Fruit fly (Drosophila melanogaster) whole organism, embryonic: ENCODE measurements around the gene CG32388.

Experiments used
- Antp ChIP-seq: fragments of 200-800 bp; sonication (Bioruptor generic); optimal IDR thresholded peaks from 3 replicates; lab custom pipeline; 2016; ENCODE audit warnings: missing biosample characterization, missing genetic modification characterization
- Bdp1 ChIP-seq: fragments of 200-800 bp; sonication (Bioruptor generic); optimal IDR thresholded peaks from 3 replicates; lab custom pipeline; 2016; ENCODE audit warnings: missing biosample characterization, missing genetic modification characterization
- BtbVII ChIP-seq: fragments of 200-800 bp; sonication (Bioruptor generic); optimal IDR thresholded peaks from 3 replicates; lab custom pipeline; 2017; ENCODE audit warnings: missing biosample characterization, mild to moderate bottlenecking, missing genetic modification characterization
- CG10209 ChIP-seq: fragments of 200-800 bp; sonication (Bioruptor generic); optimal IDR thresholded peaks from 3 replicates; lab custom pipeline; 2017; ENCODE audit warnings: missing biosample characterization, mild to moderate bottlenecking, missing genetic modification characterization, missing genetic modification reagents
- CG11085 ChIP-seq: fragments of 200-800 bp; sonication (Bioruptor generic); IDR thresholded peaks from 2 replicates; pipeline ENCODE4 v1.3.6; 2022; ENCODE audit warnings: missing biosample characterization, missing genetic modification characterization
- CG11696 ChIP-seq: fragments of 200-800 bp; sonication (Bioruptor generic); IDR thresholded peaks from 2 replicates; pipeline ENCODE4 v1.3.6; 2022; ENCODE audit warnings: missing biosample characterization, missing genetic modification characterization
- CG12219 ChIP-seq: fragments of 200-800 bp; sonication (Bioruptor generic); optimal IDR thresholded peaks from 3 replicates; lab custom pipeline; 2018; ENCODE audit warnings: missing biosample characterization, mild to moderate bottlenecking, missing genetic modification characterization
- CG12769 ChIP-seq: fragments of 200-800 bp; sonication (Bioruptor generic); optimal IDR thresholded peaks from 2 replicates; lab custom pipeline; 2019; ENCODE audit warnings: missing biosample characterization, mild to moderate bottlenecking, missing genetic modification characterization, moderate library complexity
- CG13287 ChIP-seq: fragments of 200-800 bp; sonication (Bioruptor generic); IDR thresholded peaks from 2 replicates; pipeline ENCODE4 v1.3.6; 2022; ENCODE audit warnings: missing biosample characterization, missing genetic modification characterization; ENCODE audit not compliant: partially characterized antibody
- CG13424 ChIP-seq: fragments of 200-800 bp; sonication (Bioruptor generic); optimal IDR thresholded peaks from 2 replicates; lab custom pipeline; 2019; ENCODE audit warnings: missing biosample characterization, mild to moderate bottlenecking, missing genetic modification characterization, moderate library complexity
- CG14050 ChIP-seq: fragments of 200-800 bp; sonication (Bioruptor generic); IDR thresholded peaks from 3 replicates; pipeline ENCODE4 v1.3.6; 2022; ENCODE audit warnings: missing biosample characterization, missing genetic modification characterization
- CG16863 ChIP-seq: fragments of 200-800 bp; sonication (Bioruptor generic); optimal IDR thresholded peaks from 3 replicates; lab custom pipeline; 2016; ENCODE audit warnings: missing biosample characterization, missing genetic modification characterization
- CG17829 ChIP-seq: fragments of 200-800 bp; optimal IDR thresholded peaks from 2 replicates; lab custom pipeline; 2019; ENCODE audit warnings: missing biosample characterization, mild to moderate bottlenecking, missing genetic modification characterization, moderate library complexity
- CG18011 ChIP-seq: fragments of 200-800 bp; sonication (Bioruptor generic); optimal IDR thresholded peaks from 2 replicates; lab custom pipeline; 2017; ENCODE audit warnings: missing biosample characterization, missing genetic modification characterization, mild to moderate bottlenecking, moderate library complexity, missing genotype
- CG18262 ChIP-seq: fragments of 200-800 bp; optimal IDR thresholded peaks from 3 replicates; lab custom pipeline; 2019; ENCODE audit warnings: missing biosample characterization, mild to moderate bottlenecking, missing genetic modification characterization, moderate library complexity
- CG32767 ChIP-seq: fragments of 200-800 bp; sonication (Bioruptor generic); IDR thresholded peaks from 2 replicates; pipeline ENCODE4 v1.3.6; 2022; ENCODE audit warnings: missing biosample characterization, missing genetic modification characterization
- CG33557 ChIP-seq: fragments of 200-800 bp; sonication (Bioruptor generic); optimal IDR thresholded peaks from 2 replicates; lab custom pipeline; 2019; ENCODE audit warnings: missing biosample characterization, mild to moderate bottlenecking, missing genetic modification characterization, moderate library complexity
- CG3726 ChIP-seq: fragments of 200-800 bp; sonication (Bioruptor generic); IDR thresholded peaks from 3 replicates; pipeline ENCODE4, ENCODE4 v1.3.6; 2022; ENCODE audit warnings: missing biosample characterization, missing genetic modification characterization
- CG6272 ChIP-seq: fragments of 200-800 bp; sonication (Bioruptor generic); IDR thresholded peaks from 2 replicates; pipeline ENCODE4 v1.3.6; 2022; ENCODE audit warnings: missing biosample characterization, missing genetic modification characterization
- CG8388 ChIP-seq: fragments of 200-800 bp; sonication (Bioruptor generic); optimal IDR thresholded peaks from 2 replicates; lab custom pipeline; 2019; ENCODE audit warnings: missing biosample characterization, mild to moderate bottlenecking, missing genetic modification characterization, moderate library complexity
- CG9932 ChIP-seq: fragments of 200-800 bp; sonication (Bioruptor generic); IDR thresholded peaks from 2 replicates; pipeline ENCODE4 v1.3.6; 2022; ENCODE audit warnings: missing biosample characterization, missing genetic modification characterization
- Dp ChIP-seq: fragments of 200-800 bp; sonication (Bioruptor generic); optimal IDR thresholded peaks from 2 replicates; lab custom pipeline; 2018; ENCODE audit warnings: missing biosample characterization, mild to moderate bottlenecking, missing genetic modification characterization, moderate library complexity
- Fer1 ChIP-seq: fragments of 200-800 bp; sonication (Bioruptor generic); optimal IDR thresholded peaks from 2 replicates; lab custom pipeline; 2017; ENCODE audit warnings: missing biosample characterization, mild to moderate bottlenecking, missing genetic modification characterization
- H15 ChIP-seq: fragments of 200-800 bp; sonication (Bioruptor generic); IDR thresholded peaks from 3 replicates; pipeline ENCODE4 v1.3.6; 2022; ENCODE audit warnings: missing biosample characterization, missing genetic modification characterization
- Hr51 ChIP-seq, 2 experiments: fragments of 200-800 bp; sonication (Bioruptor generic); optimal IDR thresholded peaks; 2 replicates in 1 of 2; 3 replicates in 1 of 2; lab custom pipeline; 2016 to 2018; ENCODE audit warnings: missing biosample characterization in 2 of 2, missing genetic modification characterization in 2 of 2, mild to moderate bottlenecking in 1 of 2, moderate library complexity in 1 of 2
- NfI ChIP-seq: fragments of 200-800 bp; sonication (Bioruptor generic); optimal IDR thresholded peaks from 3 replicates; lab custom pipeline; 2018; ENCODE audit warnings: missing biosample characterization, mild to moderate bottlenecking, missing genetic modification characterization, moderate library complexity
- Sin3A ChIP-seq: fragments of >200 bp; optimal IDR thresholded peaks from 2 replicates; lab custom pipeline; 2018
- bcd ChIP-seq: fragments of 200-800 bp; sonication (Bioruptor generic); optimal IDR thresholded peaks from 2 replicates; lab custom pipeline; 2017; ENCODE audit warnings: missing biosample characterization, mild to moderate bottlenecking, missing genetic modification characterization
- br ChIP-seq: fragments of >200 bp; optimal IDR thresholded peaks from 2 replicates; lab custom pipeline; 2017
- chn ChIP-seq: fragments of 200-800 bp; sonication (Bioruptor generic); optimal IDR thresholded peaks from 2 replicates; lab custom pipeline; 2016; ENCODE audit warnings: missing biosample characterization, missing genetic modification characterization
- dan ChIP-seq: fragments of 200-800 bp; sonication (Bioruptor generic); IDR thresholded peaks from 2 replicates; pipeline ENCODE4 v1.3.6; 2022; ENCODE audit warnings: missing biosample characterization, missing genetic modification characterization
- ewg ChIP-seq: fragments of 200-800 bp; sonication (Bioruptor generic); optimal IDR thresholded peaks from 3 replicates; lab custom pipeline; 2017; ENCODE audit warnings: mild to moderate bottlenecking, missing biosample characterization, missing genetic modification reagents, missing genetic modification characterization
- fd64A ChIP-seq: fragments of 200-800 bp; sonication (Bioruptor generic); optimal IDR thresholded peaks from 3 replicates; lab custom pipeline; 2018; ENCODE audit warnings: missing biosample characterization, mild to moderate bottlenecking, missing genetic modification characterization
- gcm2 ChIP-seq: fragments of 200-800 bp; sonication (Bioruptor generic); optimal IDR thresholded peaks from 2 replicates; lab custom pipeline; 2016; ENCODE audit warnings: missing biosample characterization, missing genetic modification characterization
- gfzf ChIP-seq: fragments of 200-800 bp; sonication (Bioruptor generic); optimal IDR thresholded peaks from 2 replicates; lab custom pipeline; 2016; ENCODE audit warnings: missing biosample characterization, mild to moderate bottlenecking, missing genetic modification characterization, moderate library complexity
- grau ChIP-seq: fragments of 200-800 bp; optimal IDR thresholded peaks from 3 replicates; lab custom pipeline; 2019; ENCODE audit warnings: missing biosample characterization, mild to moderate bottlenecking, missing genetic modification characterization, moderate library complexity
- insv ChIP-seq, 2 experiments: fragments of 200-800 bp; sonication (Bioruptor generic); optimal IDR thresholded peaks; 3 replicates each; lab custom pipeline; 2016 to 2018; ENCODE audit warnings: missing biosample characterization in 2 of 2, missing genetic modification characterization in 2 of 2
- jing ChIP-seq: fragments of 200-800 bp; sonication (Bioruptor generic); optimal IDR thresholded peaks from 2 replicates; lab custom pipeline; 2018; ENCODE audit warnings: missing biosample characterization, mild to moderate bottlenecking, missing genetic modification characterization
- lab ChIP-seq: fragments of 200-800 bp; sonication (Bioruptor generic); optimal IDR thresholded peaks from 3 replicates; lab custom pipeline; 2017; ENCODE audit warnings: missing biosample characterization, missing genetic modification characterization, mild to moderate bottlenecking, moderate library complexity, missing genetic modification reagents
- mam ChIP-seq: fragments of 200-800 bp; sonication (Bioruptor generic); optimal IDR thresholded peaks from 3 replicates; lab custom pipeline; 2016; ENCODE audit warnings: missing biosample characterization, missing genetic modification characterization
- peb ChIP-seq: fragments of 200-800 bp; sonication (Bioruptor generic); IDR thresholded peaks from 2 replicates; pipeline ENCODE4 v1.3.6; 2022; ENCODE audit warnings: missing biosample characterization, missing genetic modification characterization
- pho ChIP-seq: fragments of 200-800 bp; sonication (Bioruptor generic); optimal IDR thresholded peaks from 2 replicates; lab custom pipeline; 2016; ENCODE audit warnings: missing biosample characterization, missing genetic modification characterization
- pum ChIP-seq: fragments of 200-800 bp; sonication (Bioruptor generic); optimal IDR thresholded peaks from 2 replicates; lab custom pipeline; 2016; ENCODE audit warnings: missing biosample characterization, missing genetic modification characterization
- pzg ChIP-seq: fragments of 200-800 bp; sonication (Bioruptor generic); optimal IDR thresholded peaks from 3 replicates; lab custom pipeline; 2018; ENCODE audit warnings: missing biosample characterization, mild to moderate bottlenecking, missing genetic modification characterization, moderate library complexity
- rib ChIP-seq: fragments of 200-800 bp; sonication (Bioruptor generic); IDR thresholded peaks from 2 replicates; pipeline ENCODE4 v1.3.6; 2022; ENCODE audit warnings: missing biosample characterization, missing genetic modification characterization
- sd ChIP-seq: fragments of 200-800 bp; sonication (Bioruptor generic); optimal IDR thresholded peaks from 3 replicates; lab custom pipeline; 2018; ENCODE audit warnings: missing biosample characterization, mild to moderate bottlenecking, missing genetic modification characterization, moderate library complexity
- sqz ChIP-seq: fragments of 200-800 bp; sonication (Bioruptor generic); optimal IDR thresholded peaks from 3 replicates; lab custom pipeline; 2018; ENCODE audit warnings: missing biosample characterization, mild to moderate bottlenecking, missing genetic modification characterization
- ssp ChIP-seq: fragments of 200-800 bp; sonication (Bioruptor generic); IDR thresholded peaks from 2 replicates; pipeline ENCODE4 v1.3.6; 2022; ENCODE audit warnings: missing biosample characterization, missing genetic modification characterization
- tup ChIP-seq: fragments of 200-800 bp; sonication (Bioruptor generic); optimal IDR thresholded peaks from 2 replicates; lab custom pipeline; 2016; ENCODE audit warnings: missing biosample characterization, mild to moderate bottlenecking, missing genetic modification characterization, moderate library complexity
- twi ChIP-seq: fragments of 200-800 bp; optimal IDR thresholded peaks from 2 replicates; lab custom pipeline; 2019; ENCODE audit warnings: missing biosample characterization, mild to moderate bottlenecking, missing genetic modification characterization, moderate library complexity
- wor ChIP-seq: fragments of 200-800 bp; sonication (Bioruptor generic); IDR thresholded peaks from 2 replicates; pipeline ENCODE4 v1.3.6; 2022; ENCODE audit warnings: missing biosample characterization, missing genetic modification characterization

Gene CG32388

dm6 chr3L:7008351-7008750, 24.0 kb upstream of the CG32388 start (continued):
- no peak for TF ChIP-seq CG11696 (GFP tag; lab: Robert Waterston, UW)
- TF ChIP-seq CG14050 (GFP tag; lab: Robert Waterston, UW), result peak; percentile 64
- TF ChIP-seq rib (GFP tag; lab: Robert Waterston, UW), result no peak
- TF ChIP-seq pho (GFP tag; lab: Kevin White, UChicago), result peak; percentile 12
- peak in 1 of 2 experiments; percentile 27 for TF ChIP-seq insv (GFP tag; optimal IDR thresholded peaks at IDR 0.05; lab: Kevin White, UChicago)
- peak; percentile 61 for TF ChIP-seq CG32767 (GFP tag; lab: Robert Waterston, UW)
- TF ChIP-seq bcd (GFP tag; lab: Kevin White, UChicago), result peak; percentile 84
- TF ChIP-seq wor (GFP tag; lab: Robert Waterston, UW), result peak; percentile 82; the same call in 1 of the 2 replicates
- no peak for TF ChIP-seq dan
- peak; percentile 88 for TF ChIP-seq grau (tag; lab: Kevin White, UChicago)
- TF ChIP-seq CG9932, result 0 out of 2 replicates have a peak, but pooled peaks have one; percentile 18
- peak; percentile 95 for TF ChIP-seq CG13424 (tag; lab: Kevin White, UChicago)
- peak; percentile 60; the same call in 1 of the 3 replicates for TF ChIP-seq H15 (GFP tag; lab: Robert Waterston, UW)
- TF ChIP-seq pum (GFP tag; lab: Kevin White, UChicago), result peak; percentile 44
- TF ChIP-seq CG17829 (tag; lab: Kevin White, UChicago), result peak; percentile 65
- peak; percentile 83 for TF ChIP-seq sqz (GFP tag; lab: Kevin White, UChicago)
- peak; percentile 8 for TF ChIP-seq CG12769
- TF ChIP-seq CG18262 (tag; lab: Kevin White, UChicago), result peak; percentile 88
- peak; percentile 52 for TF ChIP-seq peb
- TF ChIP-seq lab (GFP tag; lab: Kevin White, UChicago), result peak; percentile 84
- TF ChIP-seq fd64A (GFP tag; lab: Kevin White, UChicago), result no peak
- no peak for TF ChIP-seq gfzf (GFP tag; lab: Kevin White, UChicago)
- TF ChIP-seq tup (GFP tag; lab: Kevin White, UChicago), result no peak
- no peak for TF ChIP-seq CG6272 (GFP tag; lab: Robert Waterston, UW)
- TF ChIP-seq sd (tag; lab: Kevin White, UChicago), result peak; percentile 68
- TF ChIP-seq CG11085 (GFP tag; lab: Robert Waterston, UW), result peak; percentile 35; the same call in 1 of the 2 replicates
- no peak for TF ChIP-seq CG18011 (GFP tag; lab: Kevin White, UChicago)
- TF ChIP-seq Bdp1, result peak; percentile 36
- TF ChIP-seq mam (GFP tag; lab: Kevin White, UChicago), result peak; percentile 69
- peak in 1 of 2 experiments; percentile 97 for TF ChIP-seq Hr51 (GFP tag; optimal IDR thresholded peaks at IDR 0.05; lab: Kevin White, UChicago)
- TF ChIP-seq ssp (GFP tag; lab: Robert Waterston, UW), result peak; percentile 48
- peak; percentile 64 for TF ChIP-seq NfI
- TF ChIP-seq CG13287, result no peak
- TF ChIP-seq Sin3A (lab: Kevin White, UChicago), result no peak
- peak; percentile 81 for TF ChIP-seq CG8388 (GFP tag; lab: Kevin White, UChicago)
- peak; percentile 64; the same call in 1 of the 3 replicates for TF ChIP-seq CG3726 (GFP tag; lab: Robert Waterston, UW)
- no peak for TF ChIP-seq Dp (GFP tag; lab: Kevin White, UChicago)
- peak; percentile 52 for TF ChIP-seq gcm2 (GFP tag; lab: Kevin White, UChicago)
- TF ChIP-seq CG10209 (GFP tag; lab: Kevin White, UChicago), result peak; percentile 87
- peak; percentile 51 for TF ChIP-seq CG16863
- TF ChIP-seq twi (tag; lab: Kevin White, UChicago), result peak; percentile 75
- no peak for TF ChIP-seq Antp
- peak; percentile 51 for TF ChIP-seq CG33557 (GFP tag; lab: Kevin White, UChicago)
- peak; percentile 11 for TF ChIP-seq chn (GFP tag; lab: Kevin White, UChicago)
- no peak for TF ChIP-seq pzg (GFP tag; lab: Kevin White, UChicago)
- peak; percentile 80 for TF ChIP-seq ewg
- peak; percentile 72 for TF ChIP-seq CG12219 (GFP tag; lab: Kevin White, UChicago)
- no peak for TF ChIP-seq br (lab: Kevin White, UChicago)
- TF ChIP-seq BtbVII (GFP tag; lab: Kevin White, UChicago), result peak; percentile 87
- TF ChIP-seq Fer1 (GFP tag; lab: Kevin White, UChicago), result peak; percentile 90
- peak; percentile 36 for TF ChIP-seq jing (GFP tag; lab: Kevin White, UChicago)
